Fruit fly (Drosophila melanogaster) S2 (cell line): ENCODE results near the gene CG6040.

Experiments
- CG8478 ChIP-seq: fragments of >200 bp; optimal IDR thresholded peaks from 2 replicates; lab custom pipeline; 2018
- CTCF ChIP-seq, 2 experiments: fragments of >200 bp; optimal IDR thresholded peaks; 2 replicates each; lab custom pipeline; 2018

CG6040 gene

dm6 chr3R:19163972-19164819 lies 67.4 kb downstream of the CG6040 start, which contains the start of gene sqz:
TSS of gene sqz (plus strand) at chr3R:19164211.
- TF ChIP-seq CTCF (optimal IDR thresholded peaks at IDR 0.05; lab: Kevin White, UChicago) (no peak), CG8478 (lab: Kevin White, UChicago) (no peak)

DNA sequence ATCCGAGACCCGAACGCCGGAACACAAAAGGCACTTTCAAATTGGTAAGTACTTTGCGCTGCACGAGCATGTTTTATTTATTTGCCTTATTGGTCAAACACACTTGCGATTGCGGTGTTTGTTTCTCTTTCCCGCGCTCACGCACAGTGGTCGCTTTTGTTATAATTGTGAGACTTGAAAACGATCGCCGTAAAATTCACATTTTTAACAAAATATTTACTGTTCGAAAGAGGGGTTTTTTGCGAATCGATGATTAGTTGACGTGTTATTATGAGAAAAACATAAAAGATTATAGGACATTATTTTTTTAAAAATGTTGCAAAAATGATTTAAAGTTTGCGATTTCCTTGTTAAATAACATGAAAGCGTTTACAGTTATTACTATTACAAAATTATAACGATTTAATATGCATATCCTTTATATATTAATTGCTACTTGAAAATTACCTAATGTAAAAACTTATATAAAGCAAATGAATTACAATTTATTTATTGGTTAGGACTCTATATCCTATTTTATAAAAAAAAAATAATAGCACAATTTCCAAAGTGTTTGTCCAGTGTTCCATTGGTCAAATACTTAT lies 68.2 kb downstream of the CG6040 start:
- TF ChIP-seq CG8478 (lab: Kevin White, UChicago) (no peak), CTCF (optimal IDR thresholded peaks at IDR 0.05; lab: Kevin White, UChicago) (no peak)

- TF ChIP-seq CG8478 (lab: Kevin White, UChicago) (no peak), CTCF (optimal IDR thresholded peaks at IDR 0.05; lab: Kevin White, UChicago) (no peak)
Observed at dm6 chr3R:19165620-19166055, 68.9 kb downstream of the CG6040 start.

DNA sequence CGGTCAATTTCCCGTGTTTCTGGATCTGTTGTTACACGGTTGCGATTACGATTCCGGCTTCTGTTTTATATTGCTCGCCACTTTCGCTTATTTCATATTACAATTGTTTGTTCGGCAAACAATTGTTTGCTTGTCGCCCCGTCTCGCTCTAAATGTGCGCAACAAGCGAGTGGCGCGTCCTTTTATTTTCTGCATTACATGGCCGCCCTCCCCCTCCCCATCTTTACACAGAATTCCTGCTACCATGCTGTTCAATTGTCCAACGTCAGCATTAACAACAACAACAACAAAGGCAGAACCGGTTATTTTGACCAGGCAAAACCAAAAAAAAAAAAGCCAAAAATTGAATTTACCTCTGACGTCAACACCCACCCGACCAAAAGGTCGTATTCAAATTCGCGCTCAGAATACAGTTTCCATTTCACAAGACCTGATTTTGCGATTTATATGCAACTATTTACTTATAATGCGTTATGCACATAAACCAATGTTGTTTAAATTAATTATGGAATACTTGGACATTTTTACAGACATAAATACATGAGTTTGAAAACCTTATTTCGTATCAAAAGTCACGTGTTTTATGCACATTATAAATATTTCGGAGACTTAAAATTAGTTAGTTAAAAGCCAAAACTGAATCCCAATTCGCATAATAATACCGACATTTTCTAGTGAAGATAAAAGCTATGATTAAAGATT lies 69.5 kb downstream of the CG6040 start:
- TF ChIP-seq CG8478 (lab: Kevin White, UChicago) = no peak
- TF ChIP-seq CTCF (optimal IDR thresholded peaks at IDR 0.05; lab: Kevin White, UChicago) = no peak

DNA sequence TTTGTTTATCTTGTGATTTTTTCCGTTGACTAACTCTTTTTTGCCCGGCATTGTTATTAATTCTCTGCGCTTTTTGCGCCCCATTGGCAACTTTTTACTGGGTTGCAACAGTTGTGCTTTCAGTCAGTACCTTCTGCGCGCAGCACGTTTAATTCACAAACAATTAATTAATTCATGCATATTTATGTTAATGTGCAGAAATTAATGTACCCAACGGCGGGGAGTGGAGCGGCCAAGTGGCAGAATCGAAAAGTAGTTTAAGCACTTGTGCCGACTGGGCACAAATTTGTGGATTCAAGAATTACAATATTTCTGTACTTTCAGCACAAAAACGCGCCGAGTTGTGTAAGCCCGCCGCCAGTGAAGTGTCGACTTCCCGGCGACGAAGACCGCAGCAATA lies 70.8 kb downstream of the CG6040 start:
- TF ChIP-seq CTCF (optimal IDR thresholded peaks at IDR 0.05; lab: Kevin White, UChicago) (no peak), CG8478 (lab: Kevin White, UChicago) (no peak)

- TF ChIP-seq CG8478 (lab: Kevin White, UChicago) (no peak), CTCF (optimal IDR thresholded peaks at IDR 0.05; lab: Kevin White, UChicago) (no peak)
Observed at dm6 chr3R:19174512-19174911, 77.8 kb downstream of the CG6040 start.

dm6 chr3R:19176700-19177099 lies 79.9 kb downstream of the CG6040 start, which contains the start of gene CG14282:
TSS of gene CG14282 (plus strand) at chr3R:19177000.
- TF ChIP-seq CG8478 (lab: Kevin White, UChicago) (no peak), CTCF (optimal IDR thresholded peaks at IDR 0.05; lab: Kevin White, UChicago) (no peak)

dm6 chr3R:19180263-19180893 lies 83.6 kb downstream of the CG6040 start, which contains the start of the genes CG5555 and myd:
TSS of gene CG5555 (minus strand) at chr3R:19180538.
TSS of gene myd (plus strand) at chr3R:19180659.
- no peak for TF ChIP-seq CG8478 (lab: Kevin White, UChicago)
- TF ChIP-seq CTCF (optimal IDR thresholded peaks at IDR 0.05; lab: Kevin White, UChicago) = peak in 1 of 2 experiments; percentile 12

- TF ChIP-seq CG8478 (lab: Kevin White, UChicago) (no peak), CTCF (optimal IDR thresholded peaks at IDR 0.05; lab: Kevin White, UChicago) (no peak)
Observed at dm6 chr3R:19181214-19181613, 84.5 kb downstream of the CG6040 start.
